Fruit fly (Drosophila melanogaster) whole organism, embryonic: Measurements from ENCODE around the gene CG15506.

Experiments
- Adf1 ChIP-seq: fragments of 200-800 bp; sonication (Bioruptor generic); IDR thresholded peaks from 2 replicates; pipeline ENCODE4 v1.3.6; 2022; ENCODE audit warnings: missing biosample characterization, missing genetic modification characterization
- Aef1 ChIP-seq: fragments of 200-800 bp; sonication (Bioruptor generic); IDR thresholded peaks from 3 replicates; pipeline ENCODE4 v1.3.6; 2022; ENCODE audit warnings: missing biosample characterization, missing genetic modification characterization
- Awh ChIP-seq: fragments of 200-800 bp; sonication (Bioruptor generic); IDR thresholded peaks from 2 replicates; pipeline ENCODE4, ENCODE4 v1.3.6; 2022; ENCODE audit warnings: missing biosample characterization, missing genetic modification characterization
- Blimp-1 ChIP-seq: fragments of 200-800 bp; sonication (Bioruptor generic); optimal IDR thresholded peaks from 3 replicates; lab custom pipeline; 2018; ENCODE audit warnings: missing biosample characterization, missing genetic modification characterization, mild to moderate bottlenecking, moderate library complexity, missing genetic modification reagents
- C15 ChIP-seq: fragments of 200-800 bp; sonication (Bioruptor generic); IDR thresholded peaks from 3 replicates; pipeline ENCODE4 v1.3.6; 2022; ENCODE audit warnings: missing biosample characterization, missing genetic modification characterization
- CG10274 ChIP-seq: fragments of 200-800 bp; sonication (Bioruptor generic); optimal IDR thresholded peaks from 3 replicates; lab custom pipeline; 2017; ENCODE audit warnings: missing biosample characterization, mild to moderate bottlenecking, missing genetic modification characterization
- CG11085 ChIP-seq: fragments of 200-800 bp; sonication (Bioruptor generic); IDR thresholded peaks from 2 replicates; pipeline ENCODE4 v1.3.6; 2022; ENCODE audit warnings: missing biosample characterization, missing genetic modification characterization
- CG11456 ChIP-seq: fragments of 200-800 bp; sonication (Bioruptor generic); IDR thresholded peaks from 3 replicates; pipeline ENCODE4 v1.3.6; 2022; ENCODE audit warnings: missing biosample characterization, missing genetic modification characterization
- CG13287 ChIP-seq: fragments of 200-800 bp; sonication (Bioruptor generic); IDR thresholded peaks from 2 replicates; pipeline ENCODE4 v1.3.6; 2022; ENCODE audit warnings: missing biosample characterization, missing genetic modification characterization; ENCODE audit not compliant: partially characterized antibody
- CG15269 ChIP-seq: fragments of 200-800 bp; sonication (Bioruptor generic); optimal IDR thresholded peaks from 2 replicates; lab custom pipeline; 2018; ENCODE audit warnings: missing biosample characterization, mild to moderate bottlenecking, missing genetic modification characterization, moderate library complexity
- CG1647 ChIP-seq: fragments of 200-800 bp; sonication (Bioruptor generic); optimal IDR thresholded peaks from 3 replicates; lab custom pipeline; 2016; ENCODE audit warnings: missing biosample characterization, missing genetic modification characterization
- CG2875 ChIP-seq: fragments of 200-800 bp; sonication (Bioruptor generic); optimal IDR thresholded peaks from 2 replicates; lab custom pipeline; 2017; ENCODE audit warnings: missing biosample characterization, mild to moderate bottlenecking, missing genetic modification characterization, missing genetic modification reagents
- CG31441 ChIP-seq: fragments of 200-800 bp; sonication (Bioruptor generic); IDR thresholded peaks from 2 replicates; pipeline ENCODE4 v1.3.6; 2022; ENCODE audit warnings: missing biosample characterization, missing genetic modification characterization
- CG32767 ChIP-seq: fragments of 200-800 bp; sonication (Bioruptor generic); IDR thresholded peaks from 2 replicates; pipeline ENCODE4 v1.3.6; 2022; ENCODE audit warnings: missing biosample characterization, missing genetic modification characterization
- CG3726 ChIP-seq: fragments of 200-800 bp; sonication (Bioruptor generic); IDR thresholded peaks from 3 replicates; pipeline ENCODE4, ENCODE4 v1.3.6; 2022; ENCODE audit warnings: missing biosample characterization, missing genetic modification characterization
- CG6683 ChIP-seq: fragments of 200-800 bp; sonication (Bioruptor generic); optimal IDR thresholded peaks from 2 replicates; lab custom pipeline; 2017; ENCODE audit warnings: missing biosample characterization, mild to moderate bottlenecking, missing genetic modification characterization, missing genetic modification reagents
- CG7271 ChIP-seq: fragments of 200-800 bp; sonication (Bioruptor generic); optimal IDR thresholded peaks from 2 replicates; lab custom pipeline; 2018; ENCODE audit warnings: missing biosample characterization, mild to moderate bottlenecking, missing genetic modification characterization, moderate library complexity
- CG7987 ChIP-seq: fragments of 200-800 bp; sonication (Bioruptor generic); optimal IDR thresholded peaks from 2 replicates; lab custom pipeline; 2018; ENCODE audit warnings: missing biosample characterization, mild to moderate bottlenecking, missing genetic modification characterization, moderate library complexity
- CG8089 ChIP-seq: fragments of 200-800 bp; sonication (Bioruptor generic); optimal IDR thresholded peaks from 3 replicates; lab custom pipeline; 2016; ENCODE audit warnings: missing biosample characterization, missing genetic modification characterization
- CG8765 ChIP-seq: fragments of 200-800 bp; sonication (Bioruptor generic); IDR thresholded peaks from 2 replicates; pipeline ENCODE4 v1.3.6; 2022; ENCODE audit warnings: missing biosample characterization, missing genetic modification characterization
- CG9609 ChIP-seq: fragments of 200-800 bp; sonication (Bioruptor generic); optimal IDR thresholded peaks from 3 replicates; lab custom pipeline; 2016; ENCODE audit warnings: missing biosample characterization, missing genetic modification characterization
- CrebB ChIP-seq: fragments of 200-800 bp; sonication (Bioruptor generic); optimal IDR thresholded peaks from 3 replicates; lab custom pipeline; 2018; ENCODE audit warnings: missing biosample characterization, mild to moderate bottlenecking, missing genetic modification characterization
- Dp ChIP-seq: fragments of 200-800 bp; sonication (Bioruptor generic); optimal IDR thresholded peaks from 2 replicates; lab custom pipeline; 2018; ENCODE audit warnings: missing biosample characterization, mild to moderate bottlenecking, missing genetic modification characterization, moderate library complexity
- H2.0 ChIP-seq: fragments of 200-800 bp; sonication (Bioruptor generic); IDR thresholded peaks from 2 replicates; pipeline ENCODE4 v1.3.6; 2022; ENCODE audit warnings: missing biosample characterization, missing genetic modification characterization
- Kr ChIP-seq: fragments of 200-800 bp; sonication (Bioruptor generic); optimal IDR thresholded peaks from 2 replicates; lab custom pipeline; 2017; ENCODE audit warnings: missing biosample characterization, mild to moderate bottlenecking, missing genetic modification characterization
- Nf-YA ChIP-seq: fragments of 200-800 bp; sonication (Bioruptor generic); IDR thresholded peaks from 2 replicates; pipeline ENCODE4 v1.3.6; 2022; ENCODE audit warnings: missing biosample characterization, missing genetic modification characterization
- Nf-YC ChIP-seq: fragments of 200-800 bp; optimal IDR thresholded peaks from 3 replicates; lab custom pipeline; 2019; ENCODE audit warnings: missing biosample characterization, mild to moderate bottlenecking, missing genetic modification characterization, moderate library complexity
- Optix ChIP-seq: fragments of 200-800 bp; sonication (Bioruptor generic); IDR thresholded peaks from 3 replicates; pipeline ENCODE4 v1.3.6; 2022; ENCODE audit warnings: missing biosample characterization, missing genetic modification characterization
- Rfx ChIP-seq: fragments of 200-800 bp; sonication (Bioruptor generic); IDR thresholded peaks from 2 replicates; pipeline ENCODE4 v1.3.6; 2022; ENCODE audit warnings: missing biosample characterization, missing genetic modification characterization
- Side ChIP-seq: fragments of 200-800 bp; sonication (Bioruptor generic); optimal IDR thresholded peaks from 2 replicates; lab custom pipeline; 2016; ENCODE audit warnings: missing biosample characterization, missing genetic modification characterization
- Trl ChIP-seq, 3 experiments: fragments of >200 bp in 2 of 3; fragments of 200-800 bp in 1 of 3; sonication (Bioruptor generic) in 1 of 3; optimal IDR thresholded peaks; 2 replicates in 1 of 3; 3 replicates in 2 of 3; lab custom pipeline; 2016 to 2017; ENCODE audit warnings: missing biosample characterization in 1 of 3, missing genetic modification characterization in 1 of 3
- ase ChIP-seq: fragments of 200-800 bp; sonication (Bioruptor generic); IDR thresholded peaks from 3 replicates; pipeline ENCODE4 v1.3.6; 2022; ENCODE audit warnings: missing biosample characterization, missing genetic modification characterization
- da ChIP-seq: fragments of 200-800 bp; sonication (Bioruptor generic); optimal IDR thresholded peaks from 2 replicates; lab custom pipeline; 2016; ENCODE audit warnings: missing biosample characterization, missing genetic modification characterization
- en ChIP-seq: fragments of 200-800 bp; sonication (Bioruptor generic); optimal IDR thresholded peaks from 2 replicates; lab custom pipeline; 2016; ENCODE audit warnings: missing biosample characterization, missing genetic modification characterization
- exex ChIP-seq: fragments of 200-800 bp; sonication (Bioruptor generic); optimal IDR thresholded peaks from 4 replicates; lab custom pipeline; 2018; ENCODE audit warnings: missing biosample characterization, mild to moderate bottlenecking, missing genetic modification characterization, moderate library complexity
- eyg ChIP-seq: fragments of 200-800 bp; sonication (Bioruptor generic); optimal IDR thresholded peaks from 3 replicates; lab custom pipeline; 2016; ENCODE audit warnings: missing biosample characterization, missing genetic modification characterization
- gro ChIP-seq: fragments of 200-800 bp; sonication (Bioruptor generic); optimal IDR thresholded peaks from 2 replicates; lab custom pipeline; 2016; ENCODE audit warnings: missing biosample characterization, missing genetic modification characterization
- gsb-n ChIP-seq: fragments of 200-800 bp; sonication (Bioruptor generic); optimal IDR thresholded peaks from 3 replicates; lab custom pipeline; 2018; ENCODE audit warnings: missing biosample characterization, mild to moderate bottlenecking, missing genetic modification characterization
- lab ChIP-seq: fragments of 200-800 bp; sonication (Bioruptor generic); optimal IDR thresholded peaks from 3 replicates; lab custom pipeline; 2017; ENCODE audit warnings: missing biosample characterization, missing genetic modification characterization, mild to moderate bottlenecking, moderate library complexity, missing genetic modification reagents
- lov ChIP-seq, 2 experiments: fragments of 200-800 bp in 1 of 2; fragments of >200 bp in 1 of 2; sonication (Bioruptor generic) in 1 of 2; IDR thresholded peaks in 1 of 2; optimal IDR thresholded peaks in 1 of 2; 2 replicates in 1 of 2; 3 replicates in 1 of 2; pipeline versions ENCODE4 v1.3.6 to Lab custom; 2017 to 2022; ENCODE audit warnings: missing biosample characterization in 1 of 2, missing genetic modification characterization in 1 of 2
- nerfin-1 ChIP-seq: fragments of 200-800 bp; sonication (Bioruptor generic); optimal IDR thresholded peaks from 3 replicates; lab custom pipeline; 2019; ENCODE audit warnings: missing biosample characterization, mild to moderate bottlenecking, missing genetic modification characterization, moderate library complexity
- p53 ChIP-seq: fragments of 200-800 bp; sonication (Bioruptor generic); optimal IDR thresholded peaks from 2 replicates; lab custom pipeline; 2016; ENCODE audit warnings: missing biosample characterization, missing genetic modification characterization
- pzg ChIP-seq: fragments of 200-800 bp; sonication (Bioruptor generic); optimal IDR thresholded peaks from 3 replicates; lab custom pipeline; 2018; ENCODE audit warnings: missing biosample characterization, mild to moderate bottlenecking, missing genetic modification characterization, moderate library complexity
- repo ChIP-seq: fragments of 200-800 bp; sonication (Bioruptor generic); optimal IDR thresholded peaks from 2 replicates; lab custom pipeline; 2016; ENCODE audit warnings: missing biosample characterization, missing genetic modification characterization
- salm ChIP-seq: fragments of 200-800 bp; sonication (Bioruptor generic); optimal IDR thresholded peaks from 2 replicates; lab custom pipeline; 2018; ENCODE audit warnings: missing biosample characterization, mild to moderate bottlenecking, missing genetic modification characterization
- tin ChIP-seq: fragments of 200-800 bp; sonication (Bioruptor generic); optimal IDR thresholded peaks from 3 replicates; lab custom pipeline; 2016; ENCODE audit warnings: missing biosample characterization, missing genetic modification characterization
- trh ChIP-seq: fragments of 200-800 bp; sonication (Bioruptor generic); optimal IDR thresholded peaks from 2 replicates; lab custom pipeline; 2016; ENCODE audit warnings: missing biosample characterization, missing genetic modification characterization
- unpg ChIP-seq: fragments of 200-800 bp; sonication (Bioruptor generic); optimal IDR thresholded peaks from 3 replicates; lab custom pipeline; 2018; ENCODE audit warnings: missing biosample characterization, mild to moderate bottlenecking, missing genetic modification characterization, moderate library complexity
- wdn ChIP-seq: fragments of 200-800 bp; sonication (Bioruptor generic); IDR thresholded peaks from 2 replicates; pipeline ENCODE4 v1.3.6; 2022; ENCODE audit warnings: missing biosample characterization, missing genetic modification characterization
- yki ChIP-seq: fragments of >200 bp; optimal IDR thresholded peaks from 3 replicates; lab custom pipeline; 2018
- zen2 ChIP-seq: fragments of 200-800 bp; sonication (Bioruptor generic); IDR thresholded peaks from 3 replicates; pipeline ENCODE4 v1.3.6; 2022; ENCODE audit warnings: missing biosample characterization, missing genetic modification characterization; ENCODE audit not compliant: partially characterized antibody

The CG15506 gene

DNA sequence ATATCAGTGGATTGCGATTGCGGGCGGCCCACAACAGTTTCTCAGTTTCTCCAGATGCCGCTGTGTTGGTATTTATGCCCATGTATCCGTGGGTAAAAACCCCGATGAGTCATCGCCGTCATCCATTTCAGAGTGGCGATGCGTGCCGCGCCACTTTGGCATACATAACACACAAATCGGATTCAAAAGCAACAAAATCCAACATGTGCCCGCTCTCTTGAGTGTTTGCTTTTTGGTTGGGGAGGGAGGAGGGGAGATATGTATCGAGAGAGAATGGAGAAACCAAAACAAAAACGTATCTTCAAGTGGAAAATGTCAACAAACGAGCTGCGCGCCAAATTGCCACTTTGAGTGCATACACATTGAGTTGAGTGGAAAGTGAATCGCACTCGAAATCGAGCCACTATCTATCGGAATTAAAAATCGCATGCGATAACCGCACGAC lies 53.2 kb downstream of the CG15506 start (continued):
- TF ChIP-seq gro (GFP tag; lab: Kevin White, UChicago) (no peak), lab (GFP tag; lab: Kevin White, UChicago) (peak; percentile 17), yki (no peak), Trl (optimal IDR thresholded peaks at IDR 0.05; lab: Kevin White, UChicago) (peak in 1 of 2 experiments; percentile 96), Trl (GFP tag; optimal IDR thresholded peaks at IDR 0.05; lab: Kevin White, UChicago) (no peak), CG10274 (GFP tag; lab: Kevin White, UChicago) (no peak), CG8089 (no peak), unpg (GFP tag; lab: Kevin White, UChicago) (no peak), p53 (GFP tag; lab: Kevin White, UChicago) (no peak), CG8765 (GFP tag; lab: Robert Waterston, UW) (no peak), Adf1 (GFP tag; lab: Robert Waterston, UW) (peak; percentile 32; the same call in 1 of the 2 replicates), Optix (GFP tag; lab: Robert Waterston, UW) (no peak), CG32767 (GFP tag; lab: Robert Waterston, UW) (peak; percentile 31; the same call in 1 of the 2 replicates), CG3726 (GFP tag; lab: Robert Waterston, UW) (no peak), eyg (GFP tag; lab: Kevin White, UChicago) (no peak), ase (GFP tag; lab: Robert Waterston, UW) (no peak), CG11085 (GFP tag; lab: Robert Waterston, UW) (no peak), nerfin-1 (tag; lab: Kevin White, UChicago) (peak; percentile 74), tin (GFP tag; lab: Kevin White, UChicago) (no peak), CrebB (tag; lab: Kevin White, UChicago) (peak; percentile 53), H2.0 (GFP tag; lab: Robert Waterston, UW) (no peak), CG31441 (GFP tag; lab: Robert Waterston, UW) (no peak), exex (tag; lab: Kevin White, UChicago) (no peak), salm (tag; lab: Kevin White, UChicago) (peak; percentile 16), CG2875 (peak; percentile 45), CG13287 (peak; percentile 68), wdn (GFP tag; lab: Robert Waterston, UW) (no peak), C15 (GFP tag; lab: Robert Waterston, UW) (no peak), Nf-YA (GFP tag; lab: Robert Waterston, UW) (no peak), lov (optimal IDR thresholded peaks at IDR 0.05; lab: Kevin White, UChicago) (no peak), lov (GFP tag; IDR thresholded peaks at IDR 0.05; lab: Robert Waterston, UW) (no peak; the same call in 2 of the 3 replicates), Side (no peak), CG15269 (peak; percentile 24), gsb-n (tag; lab: Kevin White, UChicago) (peak; percentile 18), CG6683 (GFP tag; lab: Kevin White, UChicago) (no peak), Kr (GFP tag; lab: Kevin White, UChicago) (no peak), CG7987 (GFP tag; lab: Kevin White, UChicago) (no peak), zen2 (GFP tag; lab: Robert Waterston, UW) (peak; percentile 91; the same call in 2 of the 3 replicates), Nf-YC (tag; lab: Kevin White, UChicago) (peak; percentile 6), Rfx (GFP tag; lab: Robert Waterston, UW) (no peak), da (GFP tag; lab: Kevin White, UChicago) (no peak), Blimp-1 (no peak), Dp (peak; percentile 57), CG11456 (GFP tag; lab: Robert Waterston, UW) (no peak), repo (GFP tag; lab: Kevin White, UChicago) (no peak), CG1647 (GFP tag; lab: Kevin White, UChicago) (no peak), en (GFP tag; lab: Kevin White, UChicago) (no peak), trh (no peak), CG9609 (GFP tag; lab: Kevin White, UChicago) (no peak), pzg (GFP tag; lab: Kevin White, UChicago) (no peak), Awh (GFP tag; lab: Robert Waterston, UW) (no peak), Aef1 (GFP tag; lab: Robert Waterston, UW) (no peak), CG7271 (tag; lab: Kevin White, UChicago) (no peak)
